Worm (Caenorhabditis elegans) whole organism, L2 larva: Measurements from ENCODE around the gene nhr-260.

Source experiments
- C34F6.9 ChIP-seq: fragments of 150-350 bp; optimal IDR thresholded peaks from 2 replicates; lab custom pipeline; 2014; ENCODE audit warnings: missing biosample characterization, missing genetic modification characterization
- F13H6.1 ChIP-seq: sonication (generic microtip); optimal IDR thresholded peaks from 2 replicates; lab custom pipeline; 2016; ENCODE audit warnings: missing genetic modification characterization, missing compliant biosample characterization
- R02D3.7 ChIP-seq: fragments of 150-350 bp; optimal IDR thresholded peaks from 2 replicates; lab custom pipeline; 2014; ENCODE audit warnings: missing biosample characterization, missing genetic modification characterization
- Y55F3AM.14 ChIP-seq: fragments of 200-800 bp; sonication (Bioruptor generic); optimal IDR thresholded peaks from 2 replicates; lab custom pipeline; 2018; ENCODE audit warnings: mild to moderate bottlenecking, missing genetic modification characterization, missing compliant biosample characterization
- alr-1 ChIP-seq: fragments of 150-350 bp; optimal IDR thresholded peaks from 2 replicates; lab custom pipeline; 2014; ENCODE audit warnings: missing biosample characterization, missing genetic modification characterization
- ama-1 ChIP-seq: fragments of 150-350 bp; optimal IDR thresholded peaks from 2 replicates; lab custom pipeline; 2018; ENCODE audit warnings: inconsistent platforms
- ceh-82 ChIP-seq: fragments of 150-350 bp; optimal IDR thresholded peaks from 2 replicates; lab custom pipeline; 2014; ENCODE audit warnings: missing biosample characterization, missing genetic modification characterization
- crh-2 ChIP-seq: sonication (generic microtip); optimal IDR thresholded peaks from 2 replicates; lab custom pipeline; 2017; ENCODE audit warnings: missing biosample characterization, missing genetic modification characterization
- egl-27 ChIP-seq: sonication (generic microtip); optimal IDR thresholded peaks from 3 replicates; lab custom pipeline; 2017; ENCODE audit warnings: missing biosample characterization, missing genetic modification reagents, missing genetic modification characterization
- elt-3 ChIP-seq: sonication (generic microtip); optimal IDR thresholded peaks from 2 replicates; lab custom pipeline; 2017; ENCODE audit warnings: missing biosample characterization, missing genetic modification characterization
- fos-1 ChIP-seq: fragments of 150-350 bp; optimal IDR thresholded peaks from 2 replicates; lab custom pipeline; 2014; ENCODE audit warnings: missing biosample characterization, missing genetic modification characterization
- gmeb-1 ChIP-seq: fragments of 150-350 bp; optimal IDR thresholded peaks from 2 replicates; lab custom pipeline; 2014; ENCODE audit warnings: missing biosample characterization, missing genetic modification characterization
- lin-11 ChIP-seq: fragments of 150-350 bp; sonication (generic microtip); optimal IDR thresholded peaks from 2 replicates; lab custom pipeline; 2014; ENCODE audit warnings: missing biosample characterization, missing genetic modification characterization, inconsistent platforms, mixed read lengths
- lin-39 ChIP-seq: fragments of 150-350 bp; optimal IDR thresholded peaks from 2 replicates; lab custom pipeline; 2014; ENCODE audit warnings: missing biosample characterization, missing genetic modification reagents, missing genetic modification characterization
- lsy-2 ChIP-seq, 2 experiments: fragments of 150-350 bp in 1 of 2; sonication (generic microtip) in 1 of 2; optimal IDR thresholded peaks; 2 replicates each; lab custom pipeline; 2014 to 2017; ENCODE audit warnings: missing biosample characterization in 2 of 2, missing genetic modification characterization in 2 of 2
- mab-5 ChIP-seq: fragments of 150-350 bp; optimal IDR thresholded peaks from 2 replicates; lab custom pipeline; 2014; ENCODE audit warnings: missing biosample characterization, missing genetic modification characterization
- mbf-1 ChIP-seq: sonication (generic microtip); optimal IDR thresholded peaks from 2 replicates; lab custom pipeline; 2017; ENCODE audit warnings: missing biosample characterization, missing genetic modification characterization
- mdl-1 ChIP-seq, 2 experiments: fragments of 150-350 bp in 1 of 2; sonication (generic microtip) in 1 of 2; optimal IDR thresholded peaks; 2 replicates each; lab custom pipeline; 2017; ENCODE audit warnings: missing biosample characterization in 2 of 2, missing genetic modification characterization in 2 of 2
- nhr-10 ChIP-seq: sonication (generic microtip); optimal IDR thresholded peaks from 2 replicates; lab custom pipeline; 2017; ENCODE audit warnings: missing biosample characterization, missing genetic modification characterization
- nhr-11 ChIP-seq: fragments of 150-350 bp; optimal IDR thresholded peaks from 2 replicates; lab custom pipeline; 2014; ENCODE audit warnings: missing biosample characterization, missing genetic modification characterization
- nhr-12 ChIP-seq: fragments of 150-350 bp; optimal IDR thresholded peaks from 2 replicates; lab custom pipeline; 2014; ENCODE audit warnings: missing biosample characterization, missing genetic modification characterization
- nhr-21 ChIP-seq: fragments of 150-350 bp; optimal IDR thresholded peaks from 2 replicates; lab custom pipeline; 2014; ENCODE audit warnings: missing biosample characterization, missing genetic modification characterization
- nhr-23 ChIP-seq: fragments of 150-350 bp; optimal IDR thresholded peaks from 2 replicates; lab custom pipeline; 2014; ENCODE audit warnings: missing biosample characterization, missing genetic modification reagents, missing genetic modification characterization
- nhr-77 ChIP-seq: fragments of 150-350 bp; optimal IDR thresholded peaks from 2 replicates; lab custom pipeline; 2014; ENCODE audit warnings: missing biosample characterization, missing genetic modification characterization
- peb-1 ChIP-seq: fragments of 150-350 bp; optimal IDR thresholded peaks from 2 replicates; lab custom pipeline; 2014; ENCODE audit warnings: missing biosample characterization, missing genetic modification characterization
- sem-4 ChIP-seq: fragments of 150-350 bp; optimal IDR thresholded peaks from 2 replicates; lab custom pipeline; 2014; ENCODE audit warnings: missing biosample characterization, missing genetic modification reagents, missing genetic modification characterization
- skn-1 ChIP-seq: sonication (generic microtip); optimal IDR thresholded peaks from 2 replicates; lab custom pipeline; 2017; ENCODE audit warnings: missing biosample characterization, missing genetic modification characterization
- sma-3 ChIP-seq: sonication (generic microtip); optimal IDR thresholded peaks from 2 replicates; lab custom pipeline; 2016; ENCODE audit warnings: missing genetic modification reagents, missing genetic modification characterization, missing compliant biosample characterization
- sma-9 ChIP-seq, 2 experiments: fragments of 150-350 bp in 1 of 2; sonication (generic microtip) in 1 of 2; optimal IDR thresholded peaks; 2 replicates each; lab custom pipeline; 2014 to 2016; ENCODE audit warnings: missing genetic modification characterization in 2 of 2, mild to moderate bottlenecking in 1 of 2, missing biosample characterization in 1 of 2, missing compliant biosample characterization in 1 of 2, missing genetic modification reagents in 1 of 2, moderate library complexity in 1 of 2
- unc-39 ChIP-seq: fragments of 150-350 bp; optimal IDR thresholded peaks from 2 replicates; lab custom pipeline; 2014; ENCODE audit warnings: missing biosample characterization, missing genetic modification characterization
- unc-55 ChIP-seq: fragments of 150-350 bp; sonication (generic microtip); optimal IDR thresholded peaks from 3 replicates; lab custom pipeline; 2014; ENCODE audit warnings: missing biosample characterization, missing genetic modification reagents, missing genetic modification characterization
- unc-62 ChIP-seq: fragments of 150-350 bp; optimal IDR thresholded peaks from 2 replicates; lab custom pipeline; 2014; ENCODE audit warnings: missing biosample characterization, missing genetic modification reagents, missing genetic modification characterization
- ztf-1 ChIP-seq: fragments of 200-800 bp; sonication (Bioruptor generic); conservative IDR thresholded peaks from 2 replicates; pipeline ENCODE4 v1.3.6; 2022; ENCODE audit warnings: missing genetic modification characterization, missing compliant biosample characterization
- ztf-11 ChIP-seq: sonication (generic microtip); optimal IDR thresholded peaks from 2 replicates; lab custom pipeline; 2017; ENCODE audit warnings: missing biosample characterization, missing genetic modification characterization

Gene nhr-260

DNA sequence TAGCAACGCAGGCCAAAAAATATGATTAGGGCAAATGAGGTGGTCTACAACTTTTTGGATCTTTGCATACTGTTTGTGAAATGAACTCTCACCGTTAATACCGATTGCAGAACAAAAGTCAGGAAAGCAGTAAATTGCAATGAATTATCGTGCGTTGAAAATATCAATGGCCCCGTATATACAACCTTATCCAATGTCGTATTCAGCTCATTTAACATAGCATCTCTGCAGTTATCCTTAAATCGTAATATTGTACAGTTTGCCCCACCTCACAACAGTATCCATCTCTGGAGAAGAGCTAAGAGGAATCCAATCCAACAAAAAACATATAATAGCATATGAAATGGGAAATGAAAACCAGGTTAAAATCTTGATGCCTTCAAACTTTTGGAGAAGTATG lies 21.0 kb upstream of the nhr-260 start:
- TF ChIP-seq nhr-10 (tag; lab: Kevin White, UChicago) (no peak), unc-62 (GFP tag; lab: Kevin White, UChicago) (no peak), unc-39 (no peak), elt-3 (tag; lab: Kevin White, UChicago) (no peak), R02D3.7 (no peak), lin-39 (tag; lab: Kevin White, UChicago) (no peak), egl-27 (tag; lab: Kevin White, UChicago) (no peak), lsy-2 (tag; optimal IDR thresholded peaks at IDR 0.05; lab: Kevin White, UChicago) (no peak), crh-2 (tag; lab: Kevin White, UChicago) (no peak)

DNA sequence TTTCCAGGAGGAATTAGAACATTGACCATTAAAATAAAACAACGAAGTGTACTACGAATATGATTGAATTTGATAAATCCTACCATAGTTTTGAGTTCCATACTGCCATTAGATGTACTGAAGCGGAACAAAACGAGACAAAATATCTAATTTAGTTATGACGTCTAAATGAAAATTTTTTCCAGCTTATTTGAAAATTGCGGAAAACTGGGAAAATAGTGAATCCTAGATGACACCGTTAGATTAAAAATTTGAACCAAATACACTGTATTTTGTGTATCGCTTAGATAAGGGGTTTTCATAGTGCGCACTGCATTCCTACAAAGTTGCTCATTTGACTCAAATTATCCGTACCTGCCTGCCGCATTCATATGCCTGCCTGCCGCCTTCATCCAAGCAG lies 19.7 kb upstream of the nhr-260 start, which contains the start of gene K02H11.4:
TSS of gene K02H11.4 (minus strand) at position 101 of the 400 bp plus-strand sequence.
- no peak for TF ChIP-seq ztf-1 (GFP tag; lab: Robert Waterston, UW)
- TF ChIP-seq sma-9 (GFP tag; optimal IDR thresholded peaks at IDR 0.05; lab: Kevin White, UChicago), result no peak
- TF ChIP-seq sma-9 (tag; optimal IDR thresholded peaks at IDR 0.05; lab: Kevin White, UChicago), result no peak
- no peak for TF ChIP-seq nhr-11 (tag; lab: Kevin White, UChicago)
- no peak for TF ChIP-seq gmeb-1 (tag; lab: Kevin White, UChicago)
- no peak for TF ChIP-seq crh-2 (tag; lab: Kevin White, UChicago)
- no peak for TF ChIP-seq C34F6.9 (tag; lab: Kevin White, UChicago)

DNA sequence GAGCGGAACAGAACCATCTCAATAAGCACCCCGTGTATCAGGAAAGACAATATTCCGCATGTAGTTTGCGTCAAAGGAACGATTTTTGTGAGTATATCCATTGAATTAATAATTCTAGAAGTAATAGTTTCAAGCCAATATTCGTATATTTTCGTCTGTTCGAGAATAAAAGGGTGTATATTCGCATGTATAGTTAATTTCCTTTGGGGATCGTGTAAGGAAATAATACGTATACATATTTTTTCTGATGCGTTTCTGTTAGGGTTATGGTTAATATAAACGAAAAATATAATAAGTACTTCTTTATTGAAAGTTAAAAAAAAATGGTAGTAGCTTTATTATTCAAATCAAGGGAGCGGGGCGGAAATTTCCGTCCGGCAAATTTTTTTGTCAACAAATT lies 16.5 kb upstream of the nhr-260 start, which contains the start of gene str-236:
TSS of gene str-236 (minus strand) at position 101 of the 400 bp plus-strand sequence.
- TF ChIP-seq fos-1 (tag; lab: Kevin White, UChicago), result no peak
- no peak for TF ChIP-seq unc-39

DNA sequence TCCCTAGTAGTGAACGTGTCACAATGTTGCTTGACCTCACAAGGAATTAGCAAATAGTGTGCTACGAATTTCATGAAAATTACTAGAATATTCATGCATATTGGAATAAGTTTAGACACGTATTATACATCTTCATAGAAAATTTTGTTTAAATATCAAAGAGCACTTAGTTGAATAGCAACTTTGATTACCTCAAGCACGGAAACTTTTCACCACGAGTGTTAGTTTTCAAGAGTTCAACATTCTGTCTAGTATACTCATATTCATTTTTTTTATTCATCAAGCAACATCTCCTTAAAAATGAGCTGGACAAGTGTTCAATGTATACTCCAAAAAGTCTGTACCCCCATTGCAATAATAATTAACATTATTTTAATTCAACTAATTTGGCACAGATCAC lies 11.0 kb upstream of the nhr-260 start, which contains the start of gene str-243:
TSS of gene str-243 (plus strand) at position 301 of the 400 bp plus-strand sequence.
- TF ChIP-seq lsy-2 (tag; optimal IDR thresholded peaks at IDR 0.05; lab: Kevin White, UChicago), result no peak
- TF ChIP-seq sma-3, result no peak
- no peak for TF ChIP-seq nhr-77 (tag; lab: Kevin White, UChicago)
- TF ChIP-seq alr-1 (tag; lab: Kevin White, UChicago), result no peak
- no peak for TF ChIP-seq R02D3.7
- TF ChIP-seq nhr-21 (tag; lab: Kevin White, UChicago), result no peak

DNA sequence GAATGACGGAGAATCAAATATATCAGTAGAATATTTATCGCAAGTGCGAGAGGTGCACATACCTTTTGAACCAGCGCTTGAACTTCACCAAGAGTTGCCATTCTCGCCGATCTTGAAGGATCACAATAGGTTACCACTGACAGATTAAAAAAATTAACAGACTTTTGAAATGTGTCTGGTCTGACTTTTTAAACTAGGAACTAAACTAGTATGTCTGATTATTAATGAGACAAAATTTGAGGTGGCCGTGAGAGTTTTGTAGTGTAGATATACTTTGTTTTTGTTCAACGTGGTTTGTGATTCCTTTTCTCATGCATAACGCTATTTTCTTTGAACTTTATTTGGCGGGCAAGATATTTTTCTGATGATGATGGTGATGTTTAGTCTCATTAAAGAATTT lies 10.4 kb upstream of the nhr-260 start, which contains the start of gene str-240:
TSS of gene str-240 (minus strand) at position 101 of the 400 bp plus-strand sequence.
- TF ChIP-seq mbf-1 (tag; lab: Kevin White, UChicago), result no peak
- no peak for TF ChIP-seq mab-5 (tag; lab: Kevin White, UChicago)
- no peak for TF ChIP-seq ceh-82 (tag; lab: Kevin White, UChicago)
- no peak for TF ChIP-seq nhr-10 (tag; lab: Kevin White, UChicago)
- TF ChIP-seq sem-4 (tag; lab: Kevin White, UChicago), result no peak
- TF ChIP-seq egl-27 (tag; lab: Kevin White, UChicago), result no peak
- no peak for TF ChIP-seq sma-3
- no peak for TF ChIP-seq F13H6.1 (tag; lab: Kevin White, UChicago)
- TF ChIP-seq nhr-23, result no peak
- TF ChIP-seq Y55F3AM.14 (GFP tag; lab: Kevin White, UChicago), result no peak
- no peak for TF ChIP-seq nhr-21 (tag; lab: Kevin White, UChicago)
- no peak for TF ChIP-seq skn-1 (tag; lab: Kevin White, UChicago)
- no peak for TF ChIP-seq lsy-2 (tag; optimal IDR thresholded peaks at IDR 0.05; lab: Kevin White, UChicago)

DNA sequence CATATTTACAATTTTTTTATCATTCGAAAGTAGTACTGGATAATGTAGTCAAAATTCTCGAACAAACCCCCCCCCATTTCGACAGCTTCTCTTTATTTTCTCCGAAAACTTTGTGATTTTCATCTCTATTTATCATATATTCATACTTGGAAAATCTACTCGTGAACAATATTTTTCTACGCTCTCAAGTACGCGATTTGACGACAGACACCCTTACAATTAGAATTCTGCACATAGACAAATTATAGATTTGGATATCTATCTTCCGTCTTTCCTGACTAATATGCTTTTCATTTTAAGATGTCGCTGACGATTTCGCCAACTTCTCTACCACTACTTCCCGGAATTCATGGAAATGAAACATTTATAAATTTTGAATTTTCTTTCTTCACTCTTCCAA lies 5.4 kb downstream of the nhr-260 start, which contains the start of gene sru-28:
TSS of gene sru-28 (plus strand) at position 301 of the 400 bp plus-strand sequence.
- no peak for TF ChIP-seq mdl-1 (tag; optimal IDR thresholded peaks at IDR 0.05; lab: Kevin White, UChicago)
- TF ChIP-seq lin-11 (tag; lab: Kevin White, UChicago), result no peak
- TF ChIP-seq nhr-23, result no peak
- TF ChIP-seq ztf-1 (GFP tag; lab: Robert Waterston, UW), result no peak
- no peak for TF ChIP-seq crh-2 (tag; lab: Kevin White, UChicago)
- TF ChIP-seq ztf-11 (tag; lab: Kevin White, UChicago), result no peak
- no peak for TF ChIP-seq egl-27 (tag; lab: Kevin White, UChicago)
- TF ChIP-seq nhr-77 (tag; lab: Kevin White, UChicago), result no peak
- TF ChIP-seq lsy-2 (tag; optimal IDR thresholded peaks at IDR 0.05; lab: Kevin White, UChicago), result no peak
- TF ChIP-seq nhr-21 (tag; lab: Kevin White, UChicago), result no peak
- no peak for TF ChIP-seq peb-1 (tag; lab: Kevin White, UChicago)
- TF ChIP-seq skn-1 (tag; lab: Kevin White, UChicago), result no peak
- no peak for TF ChIP-seq nhr-10 (tag; lab: Kevin White, UChicago)
- TF ChIP-seq Y55F3AM.14 (GFP tag; lab: Kevin White, UChicago), result no peak
- no peak for TF ChIP-seq unc-62 (GFP tag; lab: Kevin White, UChicago)
- no peak for TF ChIP-seq ama-1
- no peak for TF ChIP-seq unc-55
- no peak for TF ChIP-seq nhr-12
- TF ChIP-seq, all 48 proteins: peak for 0
